Fruit fly (Drosophila melanogaster): ENCODE measurements around the gene fmt.
A peak's percentile ranks its signal among the peaks of the same experiment; 100 is the strongest.

- TF ChIP-seq CG14655 (GFP tag; optimal IDR thresholded peaks at IDR 0.05) (no peak), fd96Ca (GFP tag; IDR thresholded peaks at IDR 0.05) (no peak), CG10348 (GFP tag; IDR thresholded peaks at IDR 0.05) (no peak), EcR (GFP tag; optimal IDR thresholded peaks at IDR 0.05) (peak; percentile 57), Ets98B (GFP tag; IDR thresholded peaks at IDR 0.05) (peak; percentile 68; the same call in 1 of the 2 replicates), CG9948 (tag; optimal IDR thresholded peaks at IDR 0.05) (no peak), D1 (tag; optimal IDR thresholded peaks at IDR 0.05) (no peak), Snoo (tag; optimal IDR thresholded peaks at IDR 0.05) (peak; percentile 7), CG17806 (tag; optimal IDR thresholded peaks at IDR 0.05) (no peak), CG12605 (GFP tag; IDR thresholded peaks at IDR 0.05) (peak; percentile 84), CG8159 (tag; optimal IDR thresholded peaks at IDR 0.05) (peak; percentile 35)
These were observed 45.0 kb upstream of the fmt start for dm6 chr3L:6218517-6219155.

Measured in whole organism, pupa.